Fruit fly (Drosophila melanogaster): ENCODE results near the gene Mitofilin.

DNA sequence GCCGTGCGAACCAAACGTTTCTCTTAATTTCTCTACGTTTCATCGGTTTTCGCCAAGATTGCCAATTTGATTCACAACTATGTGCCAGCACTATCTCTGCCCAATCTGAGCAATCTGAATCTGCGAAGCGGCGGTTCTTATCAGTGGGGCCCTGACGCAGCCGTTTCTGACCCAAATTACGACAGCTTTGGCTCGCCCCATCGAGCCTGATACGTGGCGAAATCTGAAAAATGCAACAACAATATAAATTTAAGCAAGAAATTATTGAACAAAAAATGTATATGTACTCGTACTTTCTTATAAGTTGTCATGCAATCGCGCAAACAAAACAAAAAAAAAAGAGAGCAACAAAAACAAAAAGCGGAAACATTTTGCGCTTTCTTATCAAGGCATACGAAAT is 46.2 kb downstream of the Mitofilin start:
- no peak for TF ChIP-seq psq (optimal IDR thresholded peaks at IDR 0.05)
- TF ChIP-seq CG8478 (optimal IDR thresholded peaks at IDR 0.05) = no peak

Measured in whole organism.